Fruit fly (Drosophila melanogaster): ENCODE data around the gene Zpr1.

Zpr1 gene

DNA sequence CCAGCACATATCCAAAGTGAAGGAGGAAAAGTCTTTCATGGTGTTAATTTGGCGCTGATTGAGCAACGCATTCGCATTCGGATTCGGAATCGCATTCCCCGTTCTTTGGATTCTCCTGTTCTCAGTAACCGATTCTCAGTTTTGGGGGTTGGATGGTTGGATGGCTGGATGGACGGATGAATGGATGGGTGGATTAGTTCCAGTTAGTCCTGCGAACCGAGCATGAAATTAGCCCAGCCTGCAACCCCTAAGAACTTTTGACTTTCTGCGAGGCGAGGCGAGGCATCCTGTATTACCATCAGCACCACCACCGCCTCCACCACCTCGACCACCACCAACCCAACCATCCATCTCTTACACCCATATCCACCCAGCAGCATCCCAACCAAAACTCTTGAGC lies 31.6 kb downstream of the Zpr1 start:
- TF ChIP-seq CG34367 (tag; optimal IDR thresholded peaks at IDR 0.05) (no peak), CG14655 (GFP tag; optimal IDR thresholded peaks at IDR 0.05) (no peak), EcR (GFP tag; optimal IDR thresholded peaks at IDR 0.05) (no peak), CG32121 (GFP tag; IDR thresholded peaks at IDR 0.05) (no peak), Pif1A (GFP tag; optimal IDR thresholded peaks at IDR 0.05) (no peak), CG15710 (tag; optimal IDR thresholded peaks at IDR 0.05) (no peak), CG12605 (GFP tag; IDR thresholded peaks at IDR 0.05) (no peak), CG4496 (GFP tag; IDR thresholded peaks at IDR 0.05) (no peak), Ets98B (GFP tag; IDR thresholded peaks at IDR 0.05) (no peak), CG13204 (GFP tag; optimal IDR thresholded peaks at IDR 0.05) (no peak), CG9948 (tag; optimal IDR thresholded peaks at IDR 0.05) (no peak), Snoo (tag; optimal IDR thresholded peaks at IDR 0.05) (no peak), D1 (tag; optimal IDR thresholded peaks at IDR 0.05) (no peak), CG8159 (tag; optimal IDR thresholded peaks at IDR 0.05) (no peak), CG10348 (GFP tag; IDR thresholded peaks at IDR 0.05) (no peak)

DNA sequence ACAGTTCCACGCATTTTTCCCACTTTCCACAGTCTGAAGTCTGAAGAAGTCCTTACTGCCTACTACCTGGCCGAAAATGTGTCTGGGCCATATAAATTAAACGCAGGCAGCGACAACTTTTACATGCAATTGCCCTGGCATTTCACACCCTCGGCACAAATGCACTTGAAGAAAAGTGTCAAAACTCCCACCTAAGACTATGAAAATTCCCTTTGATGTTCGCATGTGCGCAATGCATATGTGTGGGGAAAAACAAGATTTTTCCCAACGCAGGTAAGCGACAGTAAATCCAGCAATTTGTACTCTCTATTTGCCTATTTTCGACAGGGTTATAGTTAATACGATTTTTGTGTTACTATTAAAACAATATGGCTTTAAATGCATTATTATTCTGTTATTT lies 32.5 kb downstream of the Zpr1 start:
- no peak for TF ChIP-seq CG32121 (GFP tag; IDR thresholded peaks at IDR 0.05)
- TF ChIP-seq CG8301 (tag; optimal IDR thresholded peaks at IDR 0.05): no peak
- TF ChIP-seq CG15710 (tag; optimal IDR thresholded peaks at IDR 0.05): no peak

DNA sequence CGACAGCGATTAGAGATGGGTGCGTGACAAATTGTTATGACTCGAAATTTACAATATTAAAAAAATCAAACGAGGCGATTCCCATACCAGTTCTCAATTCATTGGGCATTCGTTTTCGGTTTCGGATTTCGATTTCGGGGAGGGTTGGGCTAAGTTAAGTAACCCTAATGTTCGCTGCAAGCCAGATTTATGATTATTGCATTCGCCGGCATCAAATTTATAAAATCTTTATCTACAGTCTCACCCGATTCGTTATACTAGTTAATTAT lies 33.9 kb downstream of the Zpr1 start:
- TF ChIP-seq gl (tag; optimal IDR thresholded peaks at IDR 0.05) (no peak), CG8301 (tag; optimal IDR thresholded peaks at IDR 0.05) (no peak), Pif1A (GFP tag; optimal IDR thresholded peaks at IDR 0.05) (no peak), CG9948 (tag; optimal IDR thresholded peaks at IDR 0.05) (no peak), CG13204 (GFP tag; optimal IDR thresholded peaks at IDR 0.05) (no peak), CG8159 (tag; optimal IDR thresholded peaks at IDR 0.05) (no peak), CG4496 (GFP tag; IDR thresholded peaks at IDR 0.05) (no peak)

DNA sequence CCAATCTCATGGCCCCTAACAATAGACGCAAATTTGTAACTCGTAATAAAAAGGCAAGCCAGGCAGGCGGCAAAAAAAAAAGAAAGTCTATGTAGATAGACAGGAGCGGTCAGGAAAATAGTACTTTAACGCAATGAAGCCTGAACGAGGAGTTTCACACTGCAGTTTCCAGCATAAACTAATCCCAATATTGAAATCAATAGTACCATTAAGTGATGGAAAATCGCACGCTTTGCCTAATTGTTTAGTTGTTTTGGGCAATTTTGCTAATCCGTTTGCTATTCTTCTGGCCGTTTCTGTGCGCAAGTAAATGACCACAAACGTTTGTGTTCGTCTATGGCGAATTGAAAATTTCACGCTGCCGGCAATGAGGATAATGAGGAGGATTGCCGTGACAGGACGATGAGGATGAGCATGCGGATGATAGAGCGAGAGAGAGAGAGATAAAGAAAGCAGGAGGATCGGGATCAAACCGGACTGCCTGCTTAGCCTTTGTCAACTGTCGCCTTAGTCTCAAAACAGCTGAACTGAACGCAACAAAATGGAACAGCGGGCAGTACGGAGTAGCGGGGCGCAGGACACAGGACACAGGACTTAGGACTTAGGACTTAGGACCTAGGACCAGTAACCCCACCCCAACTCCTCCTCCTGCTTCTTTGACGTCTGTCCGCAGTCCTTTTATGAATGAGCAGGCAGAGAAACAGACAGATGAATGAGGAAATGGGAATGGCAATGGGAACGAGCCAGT lies 34.5 kb downstream of the Zpr1 start:
- TF ChIP-seq Pif1B (GFP tag; optimal IDR thresholded peaks at IDR 0.05) (no peak), CG14655 (GFP tag; optimal IDR thresholded peaks at IDR 0.05) (peak; percentile 10), EcR (GFP tag; optimal IDR thresholded peaks at IDR 0.05) (no peak)

DNA sequence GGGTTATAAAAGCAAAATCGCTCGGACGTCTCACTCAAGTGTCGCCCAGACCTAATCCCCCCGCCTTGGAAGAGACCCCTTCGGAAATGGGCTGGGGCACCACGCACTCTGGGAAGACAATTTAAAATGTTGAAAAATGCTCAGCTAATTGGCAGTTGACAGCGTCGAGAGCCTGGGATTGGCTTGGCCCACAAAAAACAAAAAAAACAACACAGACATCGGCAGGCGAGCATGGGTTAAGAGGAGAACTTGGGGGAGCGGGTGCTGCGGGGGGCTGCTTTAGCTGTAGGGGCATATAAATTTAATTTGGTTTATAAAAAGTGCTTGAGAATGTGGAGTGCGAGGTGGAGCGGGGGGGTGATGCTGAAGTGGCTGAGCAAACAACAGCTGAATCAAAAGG lies 39.4 kb downstream of the Zpr1 start:
- no peak for TF ChIP-seq Snoo (tag; optimal IDR thresholded peaks at IDR 0.05)
- TF ChIP-seq fd96Ca (GFP tag; IDR thresholded peaks at IDR 0.05): 0 out of 3 replicates have a peak, but pooled peaks have one; percentile 27
- no peak for TF ChIP-seq CG14655 (GFP tag; optimal IDR thresholded peaks at IDR 0.05)

DNA sequence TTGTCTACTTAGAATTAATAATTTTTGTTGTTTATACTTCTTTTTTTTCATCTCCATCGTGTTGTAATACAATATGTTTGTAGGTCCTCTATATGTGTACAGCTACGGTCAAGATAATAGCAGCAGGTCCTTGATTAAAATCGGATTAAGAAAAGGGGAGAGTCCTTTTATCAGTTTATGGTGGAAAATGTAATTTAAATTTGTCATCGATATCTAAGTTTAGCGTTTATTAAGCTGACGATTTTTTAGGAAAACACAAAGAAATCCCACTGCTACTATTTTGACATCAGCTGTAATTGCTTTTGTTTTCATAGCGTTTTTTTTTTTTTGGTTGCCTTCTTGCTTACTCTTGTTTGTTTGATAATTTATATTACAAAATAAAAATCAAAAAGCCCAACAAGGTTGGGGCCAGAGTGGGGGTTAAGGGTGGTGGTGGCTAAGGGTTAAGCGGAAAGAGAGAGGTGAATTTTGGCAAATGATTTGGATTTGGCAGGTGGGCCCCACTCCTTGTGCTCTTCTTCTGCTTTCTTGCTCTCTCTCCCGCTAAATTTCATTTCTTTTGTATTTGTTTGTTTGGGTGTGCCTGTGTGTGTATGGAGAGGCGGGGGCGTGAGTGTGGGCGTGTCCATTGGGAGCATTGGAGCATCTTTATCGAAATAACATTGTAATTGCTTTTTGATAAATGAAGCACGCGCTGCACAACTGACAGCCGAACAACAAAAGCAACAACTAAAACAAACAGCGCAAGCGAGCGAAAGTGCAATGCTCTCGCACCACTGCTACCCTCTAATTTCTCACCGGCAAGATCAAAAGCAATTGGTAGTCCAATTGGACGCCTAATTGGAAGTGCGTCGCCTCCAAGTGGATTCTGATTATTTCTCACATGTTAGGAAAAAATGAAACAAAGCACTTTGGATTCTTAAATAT lies 40.8 kb downstream of the Zpr1 start:
- TF ChIP-seq CG8159 (tag; optimal IDR thresholded peaks at IDR 0.05) (peak; percentile 53), CG9948 (tag; optimal IDR thresholded peaks at IDR 0.05) (peak; percentile 34), CG8301 (tag; optimal IDR thresholded peaks at IDR 0.05) (peak; percentile 36), CG32121 (GFP tag; IDR thresholded peaks at IDR 0.05) (peak; percentile 29; the same call in 1 of the 2 replicates), CG17806 (tag; optimal IDR thresholded peaks at IDR 0.05) (peak; percentile 29), EcR (GFP tag; optimal IDR thresholded peaks at IDR 0.05) (no peak), CG15710 (tag; optimal IDR thresholded peaks at IDR 0.05) (peak; percentile 21), Snoo (tag; optimal IDR thresholded peaks at IDR 0.05) (peak; percentile 35), Pif1B (GFP tag; optimal IDR thresholded peaks at IDR 0.05) (peak; percentile 16), Pif1A (GFP tag; optimal IDR thresholded peaks at IDR 0.05) (peak; percentile 28), gl (tag; optimal IDR thresholded peaks at IDR 0.05) (no peak), D1 (tag; optimal IDR thresholded peaks at IDR 0.05) (no peak), CG4496 (GFP tag; IDR thresholded peaks at IDR 0.05) (0 out of 3 replicates have a peak, but pooled peaks have one; percentile 27), CG13204 (GFP tag; optimal IDR thresholded peaks at IDR 0.05) (no peak), CG14655 (GFP tag; optimal IDR thresholded peaks at IDR 0.05) (peak; percentile 39)

DNA sequence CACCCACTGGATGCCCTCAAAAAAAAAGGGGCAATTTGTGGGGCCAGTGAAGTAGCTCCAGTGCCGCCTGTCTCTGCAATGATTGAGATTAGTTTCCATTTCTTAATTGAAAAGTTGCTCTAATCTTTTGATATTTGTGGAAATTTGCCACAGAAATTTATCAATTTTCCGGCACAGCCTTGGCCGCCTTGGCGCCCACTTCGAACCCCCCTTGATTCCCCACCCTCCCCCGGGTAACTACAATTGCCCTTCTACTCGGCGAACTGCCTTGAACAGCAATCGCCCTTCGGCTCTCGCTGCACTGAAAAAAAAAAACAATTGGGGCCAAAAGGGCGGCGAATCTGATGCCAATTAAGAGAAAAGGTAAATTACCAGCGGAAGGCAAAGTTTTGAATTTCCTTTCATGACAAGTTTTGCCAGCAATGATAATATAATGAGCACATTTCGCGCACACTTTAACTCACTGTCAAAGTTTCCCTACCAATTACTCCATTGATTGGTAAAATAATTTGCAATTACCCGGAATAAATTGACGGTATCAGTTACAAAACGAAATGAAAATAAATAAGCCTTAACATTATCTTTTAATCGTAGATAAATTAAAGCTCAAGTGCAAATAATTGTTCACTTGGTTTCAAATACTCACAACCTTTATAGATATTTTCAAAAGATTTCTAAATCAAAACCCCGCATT lies 42.1 kb downstream of the Zpr1 start:
- TF ChIP-seq rn (GFP tag; IDR thresholded peaks at IDR 0.05) (no peak), CG14655 (GFP tag; optimal IDR thresholded peaks at IDR 0.05) (peak; percentile 1)

Measured in whole organism, pupa.